Fruit fly (Drosophila melanogaster): ENCODE measurements around the gene tx.
A peak's percentile ranks its signal among the peaks of the same experiment; 100 is the strongest.

Gene tx

dm6 chr3R:26452345-26452744, 11.8 kb downstream of the tx start, which contains the start of gene CG5447 (continued):
- TF ChIP-seq pzg (GFP tag; optimal IDR thresholded peaks at IDR 0.05) (peak; percentile 88), nerfin-1 (tag; optimal IDR thresholded peaks at IDR 0.05) (peak; percentile 30), CG6765 (GFP tag; optimal IDR thresholded peaks at IDR 0.05) (no peak), Stat92E (GFP tag; optimal IDR thresholded peaks at IDR 0.05) (peak in 1 of 3 experiments; percentile 3), Nf-YC (tag; optimal IDR thresholded peaks at IDR 0.05) (no peak), Dp (GFP tag; optimal IDR thresholded peaks at IDR 0.05) (peak; percentile 88), CG15479 (GFP tag; optimal IDR thresholded peaks at IDR 0.05) (no peak), MESR4 (GFP tag; optimal IDR thresholded peaks at IDR 0.05) (peak; percentile 80), MTF-1 (GFP tag; optimal IDR thresholded peaks at IDR 0.05; ENCODE audit: borderline replicate concordance) (no peak), CG1233 (GFP tag; optimal IDR thresholded peaks at IDR 0.05) (no peak), cas (GFP tag; IDR thresholded peaks at IDR 0.05) (no peak), seq (GFP tag; IDR thresholded peaks at IDR 0.05) (no peak), CG14710 (tag; optimal IDR thresholded peaks at IDR 0.05) (peak; percentile 99), HmgD (GFP tag; optimal IDR thresholded peaks at IDR 0.05) (peak; percentile 18), CG7745 (tag; optimal IDR thresholded peaks at IDR 0.05) (no peak), ac (GFP tag; optimal IDR thresholded peaks at IDR 0.05) (no peak), B-H2 (GFP tag; optimal IDR thresholded peaks at IDR 0.05) (no peak), dmrt99B (tag; optimal IDR thresholded peaks at IDR 0.05) (no peak), MBD-R2 (GFP tag; IDR thresholded peaks at IDR 0.05) (peak; percentile 53; the same call in 1 of the 2 replicates), Usf (GFP tag; optimal IDR thresholded peaks at IDR 0.05) (no peak), CG13775 (GFP tag; optimal IDR thresholded peaks at IDR 0.05) (no peak), C15 (GFP tag; IDR thresholded peaks at IDR 0.05) (no peak), fd96Cb (tag; optimal IDR thresholded peaks at IDR 0.05) (no peak), CG10431 (GFP tag; optimal IDR thresholded peaks at IDR 0.05) (no peak), Xbp1 (GFP tag; optimal IDR thresholded peaks at IDR 0.05) (no peak), CG18764 (GFP tag; optimal IDR thresholded peaks at IDR 0.05) (no peak), Hr39 (optimal IDR thresholded peaks at IDR 0.05) (no peak), Kr (GFP tag; optimal IDR thresholded peaks at IDR 0.05) (no peak), Dll (GFP tag; IDR thresholded peaks at IDR 0.05; ENCODE audit: partially characterized antibody) (peak; percentile 40; the same call in 2 of the 4 replicates), gro (GFP tag; optimal IDR thresholded peaks at IDR 0.05) (peak; percentile 16), CG12071 (GFP tag; optimal IDR thresholded peaks at IDR 0.05) (no peak), gfzf (GFP tag; optimal IDR thresholded peaks at IDR 0.05) (peak; percentile 87), stwl (tag; optimal IDR thresholded peaks at IDR 0.05) (peak; percentile 91), chinmo (GFP tag; IDR thresholded peaks at IDR 0.05; ENCODE audit: partially characterized antibody) (no peak), nmo (GFP tag; optimal IDR thresholded peaks at IDR 0.05) (peak; percentile 7), CG2129 (GFP tag; IDR thresholded peaks at IDR 0.05; ENCODE audit: partially characterized antibody) (no peak), CG3847 (GFP tag; IDR thresholded peaks at IDR 0.05) (peak; percentile 59), croc (GFP tag; conservative IDR thresholded peaks at IDR 0.05) (no peak), CG15601 (tag; optimal IDR thresholded peaks at IDR 0.05) (no peak), CG1647 (GFP tag; optimal IDR thresholded peaks at IDR 0.05) (no peak), fd3F (GFP tag; optimal IDR thresholded peaks at IDR 0.05) (no peak), slbo (GFP tag; IDR thresholded peaks at IDR 0.05) (no peak), knrl (GFP tag; IDR thresholded peaks at IDR 0.05; ENCODE audit: partially characterized antibody) (0 out of 3 replicates have a peak, but pooled peaks have one; percentile 24), fd102C (GFP tag; optimal IDR thresholded peaks at IDR 0.05) (no peak), Fer3 (tag; optimal IDR thresholded peaks at IDR 0.05) (no peak), cwo (GFP tag; optimal IDR thresholded peaks at IDR 0.05) (no peak), gcm (GFP tag; optimal IDR thresholded peaks at IDR 0.05) (no peak), wek (GFP tag; optimal IDR thresholded peaks at IDR 0.05) (no peak), Dref (GFP tag; IDR thresholded peaks at IDR 0.05) (peak; percentile 38; the same call in 1 of the 2 replicates), CG10979 (tag; optimal IDR thresholded peaks at IDR 0.05) (no peak)
